Fruit fly (Drosophila melanogaster) whole organism, prepupa: ENCODE measurements around the gene NPF.
A peak's percentile ranks its signal among the peaks of the same experiment; 100 is the strongest.

Source experiments
- CG10631 ChIP-seq: fragments of 200-800 bp; sonication (Bioruptor generic); optimal IDR thresholded peaks from 2 replicates; lab custom pipeline; 2016; ENCODE audit warnings: missing biosample characterization, missing genetic modification characterization
- CG10669 ChIP-seq: fragments of 200-800 bp; sonication (Bioruptor generic); optimal IDR thresholded peaks from 3 replicates; lab custom pipeline; 2018; ENCODE audit warnings: missing biosample characterization, mild to moderate bottlenecking, missing genetic modification characterization, moderate library complexity
- CG11762 ChIP-seq: fragments of 200-800 bp; sonication (Bioruptor generic); optimal IDR thresholded peaks from 3 replicates; lab custom pipeline; 2016; ENCODE audit warnings: missing biosample characterization, missing genetic modification characterization; ENCODE audit not compliant: insufficient read depth
- CG15336 ChIP-seq: fragments of 200-800 bp; sonication (Bioruptor generic); IDR thresholded peaks from 2 replicates; pipeline ENCODE4 v1.3.6; 2022; ENCODE audit warnings: missing biosample characterization, missing genetic modification characterization
- CG3032 ChIP-seq: fragments of 200-800 bp; optimal IDR thresholded peaks from 2 replicates; lab custom pipeline; 2019; ENCODE audit warnings: missing biosample characterization, mild to moderate bottlenecking, missing genetic modification characterization, moderate library complexity
- CG34406 ChIP-seq: fragments of 200-800 bp; sonication (Bioruptor generic); optimal IDR thresholded peaks from 3 replicates; lab custom pipeline; 2016; ENCODE audit warnings: missing biosample characterization, missing genetic modification characterization
- CG3919 ChIP-seq: fragments of 200-800 bp; sonication (Bioruptor generic); optimal IDR thresholded peaks from 3 replicates; lab custom pipeline; 2016; ENCODE audit warnings: missing biosample characterization, missing genetic modification characterization
- CG4318 ChIP-seq: fragments of 200-800 bp; sonication (Bioruptor generic); optimal IDR thresholded peaks from 3 replicates; lab custom pipeline; 2017; ENCODE audit warnings: missing biosample characterization, mild to moderate bottlenecking, missing genetic modification characterization
- CG6163 ChIP-seq: fragments of 200-800 bp; sonication (Bioruptor generic); IDR thresholded peaks from 3 replicates; pipeline ENCODE4 v1.3.6; 2022; ENCODE audit warnings: missing biosample characterization, missing genetic modification characterization
- CG6792 ChIP-seq: fragments of 200-800 bp; sonication (Bioruptor generic); optimal IDR thresholded peaks from 3 replicates; lab custom pipeline; 2016; ENCODE audit warnings: missing biosample characterization, missing genetic modification characterization
- CG8632 ChIP-seq: fragments of 200-800 bp; sonication (Bioruptor generic); optimal IDR thresholded peaks from 3 replicates; lab custom pipeline; 2016; ENCODE audit warnings: missing biosample characterization, missing genetic modification characterization
- CG9139 ChIP-seq: fragments of 200-800 bp; sonication (Bioruptor generic); optimal IDR thresholded peaks from 3 replicates; lab custom pipeline; 2017; ENCODE audit warnings: missing biosample characterization, mild to moderate bottlenecking, missing genetic modification characterization
- Eip78C ChIP-seq: fragments of 200-800 bp; sonication (Bioruptor generic); peaks from one replicate; lab custom pipeline; 2016; ENCODE audit warnings: missing biosample characterization, missing genetic modification characterization
- Eip93F ChIP-seq: fragments of 200-800 bp; sonication (Bioruptor generic); optimal IDR thresholded peaks from 2 replicates; lab custom pipeline; 2016; ENCODE audit warnings: missing biosample characterization, mild to moderate bottlenecking, missing genetic modification characterization
- Ets21C ChIP-seq: fragments of 200-800 bp; sonication (Bioruptor generic); optimal IDR thresholded peaks from 3 replicates; lab custom pipeline; 2016; ENCODE audit warnings: missing biosample characterization, missing genetic modification characterization
- Ets96B ChIP-seq: fragments of 200-800 bp; optimal IDR thresholded peaks from 2 replicates; lab custom pipeline; 2019; ENCODE audit warnings: missing biosample characterization, mild to moderate bottlenecking, missing genetic modification characterization, moderate library complexity
- Hr38 ChIP-seq: sonication (Bioruptor generic); optimal IDR thresholded peaks from 2 replicates; lab custom pipeline; 2016; ENCODE audit warnings: missing biosample characterization, missing genetic modification characterization
- Hr39 ChIP-seq: fragments of 200-800 bp; sonication (Bioruptor generic); optimal IDR thresholded peaks from 2 replicates; lab custom pipeline; 2016; ENCODE audit warnings: missing biosample characterization, missing genetic modification characterization
- Lpt ChIP-seq: fragments of 200-800 bp; sonication (Bioruptor generic); optimal IDR thresholded peaks from 3 replicates; lab custom pipeline; 2016; ENCODE audit warnings: missing biosample characterization, missing genetic modification characterization
- Met ChIP-seq: fragments of 200-800 bp; sonication (Bioruptor generic); optimal IDR thresholded peaks from 3 replicates; lab custom pipeline; 2016; ENCODE audit warnings: missing biosample characterization, missing genetic modification characterization
- OdsH ChIP-seq: fragments of 200-800 bp; sonication (Bioruptor generic); optimal IDR thresholded peaks from 3 replicates; lab custom pipeline; 2016; ENCODE audit warnings: missing biosample characterization, missing genetic modification characterization
- Smox ChIP-seq: fragments of 200-800 bp; sonication (Bioruptor generic); optimal IDR thresholded peaks from 3 replicates; lab custom pipeline; 2016; ENCODE audit warnings: missing biosample characterization, missing genetic modification characterization
- Sox102F ChIP-seq: fragments of 200-800 bp; sonication (Bioruptor generic); optimal IDR thresholded peaks from 2 replicates; lab custom pipeline; 2016; ENCODE audit warnings: missing biosample characterization, mild to moderate bottlenecking, missing genetic modification characterization
- Sox14 ChIP-seq: fragments of 200-800 bp; sonication (Bioruptor generic); optimal IDR thresholded peaks from 3 replicates; lab custom pipeline; 2016; ENCODE audit warnings: missing biosample characterization, missing genetic modification characterization
- Sox15 ChIP-seq: fragments of 200-800 bp; sonication (Bioruptor generic); optimal IDR thresholded peaks from 3 replicates; lab custom pipeline; 2016; ENCODE audit warnings: missing biosample characterization, missing genetic modification characterization
- achi ChIP-seq: fragments of 200-800 bp; sonication (Bioruptor generic); optimal IDR thresholded peaks from 3 replicates; lab custom pipeline; 2016; ENCODE audit warnings: missing biosample characterization, missing genetic modification characterization
- acj6 ChIP-seq: fragments of 200-800 bp; sonication (Bioruptor generic); optimal IDR thresholded peaks from 3 replicates; lab custom pipeline; 2016; ENCODE audit warnings: missing biosample characterization, missing genetic modification characterization
- dac ChIP-seq: fragments of 200-800 bp; sonication (Bioruptor generic); optimal IDR thresholded peaks from 2 replicates; lab custom pipeline; 2017; ENCODE audit warnings: missing biosample characterization, mild to moderate bottlenecking, missing genetic modification characterization
- dsx ChIP-seq: fragments of 200-800 bp; optimal IDR thresholded peaks from 3 replicates; lab custom pipeline; 2019; ENCODE audit warnings: missing biosample characterization, mild to moderate bottlenecking, missing genetic modification characterization, moderate library complexity; ENCODE audit not compliant: poor library complexity, severe bottlenecking
- eg ChIP-seq: fragments of 200-800 bp; sonication (Bioruptor generic); IDR thresholded peaks from 3 replicates; pipeline ENCODE4 v1.3.6; 2022; ENCODE audit warnings: missing biosample characterization, missing genetic modification characterization
- esn ChIP-seq: fragments of 200-800 bp; sonication (Bioruptor generic); optimal IDR thresholded peaks from 2 replicates; lab custom pipeline; 2016; ENCODE audit warnings: missing biosample characterization, mild to moderate bottlenecking, missing genetic modification characterization, moderate library complexity
- fd85E ChIP-seq: fragments of 200-800 bp; sonication (Bioruptor generic); optimal IDR thresholded peaks from 3 replicates; lab custom pipeline; 2016; ENCODE audit warnings: missing biosample characterization, missing genetic modification characterization
- fkh ChIP-seq: fragments of 200-800 bp; sonication (Bioruptor generic); optimal IDR thresholded peaks from 3 replicates; lab custom pipeline; 2017; ENCODE audit warnings: missing biosample characterization, mild to moderate bottlenecking, missing genetic modification characterization, moderate library complexity
- net ChIP-seq: fragments of 200-800 bp; sonication (Bioruptor generic); optimal IDR thresholded peaks from 3 replicates; lab custom pipeline; 2016; ENCODE audit warnings: missing biosample characterization, missing genetic modification characterization
- pdm3 ChIP-seq: fragments of 200-800 bp; sonication (Bioruptor generic); optimal IDR thresholded peaks from 3 replicates; lab custom pipeline; 2016; ENCODE audit warnings: missing biosample characterization, missing genetic modification characterization
- spab ChIP-seq: fragments of 200-800 bp; sonication (Bioruptor generic); optimal IDR thresholded peaks from 2 replicates; lab custom pipeline; 2017; ENCODE audit warnings: missing biosample characterization, mild to moderate bottlenecking, missing genetic modification characterization, missing genetic modification reagents
- ss ChIP-seq, 2 experiments: fragments of 200-800 bp; sonication (Bioruptor generic); optimal IDR thresholded peaks; 2 replicates in 1 of 2; 3 replicates in 1 of 2; lab custom pipeline; 2017 to 2018; ENCODE audit warnings: mild to moderate bottlenecking in 2 of 2, missing biosample characterization in 2 of 2, missing genetic modification characterization in 2 of 2, moderate library complexity in 1 of 2
- topi ChIP-seq: fragments of 200-800 bp; sonication (Bioruptor generic); optimal IDR thresholded peaks from 3 replicates; lab custom pipeline; 2016; ENCODE audit warnings: missing biosample characterization, missing genetic modification characterization

The NPF gene

dm6 chr3R:16649282-16649681 lies 40.3 kb downstream of the NPF start:
- TF ChIP-seq Ets96B (tag; lab: Kevin White, UChicago) (no peak), achi (no peak), Sox15 (GFP tag; lab: Kevin White, UChicago) (no peak), CG6792 (GFP tag; lab: Kevin White, UChicago) (no peak), acj6 (no peak), CG4318 (GFP tag; lab: Kevin White, UChicago) (no peak), CG34406 (GFP tag; lab: Kevin White, UChicago) (no peak), CG9139 (GFP tag; lab: Kevin White, UChicago) (no peak), OdsH (no peak), Hr39 (GFP tag; lab: Kevin White, UChicago) (no peak)

- TF ChIP-seq CG15336 (GFP tag; lab: Robert Waterston, UW) (no peak), Lpt (GFP tag; lab: Kevin White, UChicago) (no peak), Eip78C (peak; percentile 34), Smox (GFP tag; lab: Kevin White, UChicago) (no peak), Ets21C (GFP tag; lab: Kevin White, UChicago) (no peak), Sox14 (GFP tag; lab: Kevin White, UChicago) (no peak), topi (GFP tag; lab: Kevin White, UChicago) (no peak)
Observed at dm6 chr3R:16650950-16651349, 41.9 kb downstream of the NPF start, which contains the start of gene Mettl4. TSS of gene Mettl4 (minus strand) at chr3R:16651157.

- TF ChIP-seq dsx (GFP tag; lab: Kevin White, UChicago) (no peak), spab (GFP tag; lab: Kevin White, UChicago) (no peak), pdm3 (GFP tag; lab: Kevin White, UChicago) (no peak), Hr38 (GFP tag; lab: Kevin White, UChicago) (no peak), net (GFP tag; lab: Kevin White, UChicago) (no peak), CG6163 (GFP tag; lab: Robert Waterston, UW) (no peak)
- TF ChIP-seq, all 60 proteins: peak for 0
Observed at dm6 chr3R:16652091-16652490, 43.1 kb downstream of the NPF start, which contains the start of gene CG14907. TSS of gene CG14907 (minus strand) at chr3R:16652319.

dm6 chr3R:16655000-16655493 lies 46.0 kb downstream of the NPF start:
- no peak for TF ChIP-seq CG3032 (tag; lab: Kevin White, UChicago)
- no peak for TF ChIP-seq CG4318 (GFP tag; lab: Kevin White, UChicago)
- peak; percentile 69 for TF ChIP-seq fkh (GFP tag; lab: Kevin White, UChicago)
- TF ChIP-seq CG10669 (GFP tag; lab: Kevin White, UChicago), result peak; percentile 50
- TF ChIP-seq Smox (GFP tag; lab: Kevin White, UChicago), result no peak

dm6 chr3R:16655494-16656493 lies 46.8 kb downstream of the NPF start, which contains the start of gene modSP:
TSS of gene modSP (minus strand) at chr3R:16655662.
- no peak for TF ChIP-seq CG8632 (GFP tag; lab: Kevin White, UChicago)
- peak; percentile 68 for TF ChIP-seq esn (GFP tag; lab: Kevin White, UChicago)
- peak; percentile 13; the same call in 1 of the 2 replicates for TF ChIP-seq CG15336 (GFP tag; lab: Robert Waterston, UW)
- TF ChIP-seq Met, result peak; percentile 64
- peak; percentile 58 for TF ChIP-seq acj6
- no peak for TF ChIP-seq Hr38 (GFP tag; lab: Kevin White, UChicago)
- peak; percentile 88 for TF ChIP-seq Eip78C
- TF ChIP-seq Sox102F (GFP tag; lab: Kevin White, UChicago), result peak; percentile 64
- TF ChIP-seq CG10631, result peak; percentile 13
- peak; percentile 63 for TF ChIP-seq CG9139 (GFP tag; lab: Kevin White, UChicago)
- peak; percentile 44 for TF ChIP-seq Lpt (GFP tag; lab: Kevin White, UChicago)
- no peak for TF ChIP-seq fd85E (GFP tag; lab: Kevin White, UChicago)
- TF ChIP-seq spab (GFP tag; lab: Kevin White, UChicago), result no peak
- TF ChIP-seq ss (GFP tag; optimal IDR thresholded peaks at IDR 0.05; lab: Kevin White, UChicago), result peak; percentile 68 to 80
- no peak for TF ChIP-seq dac (GFP tag; lab: Kevin White, UChicago)
- TF ChIP-seq dsx (GFP tag; lab: Kevin White, UChicago), result peak; percentile 20
- TF ChIP-seq topi (GFP tag; lab: Kevin White, UChicago), result peak; percentile 35
- no peak for TF ChIP-seq Eip93F
- TF ChIP-seq CG3919, result peak; percentile 53
- no peak for TF ChIP-seq eg (GFP tag; lab: Robert Waterston, UW)
- no peak for TF ChIP-seq Ets96B (tag; lab: Kevin White, UChicago)
- no peak for TF ChIP-seq CG11762 (GFP tag; lab: Kevin White, UChicago)
- TF ChIP-seq CG4318 (GFP tag; lab: Kevin White, UChicago), result no peak
- peak; percentile 63; the same call in 1 of the 3 replicates for TF ChIP-seq CG6163 (GFP tag; lab: Robert Waterston, UW)
